Worm (Caenorhabditis elegans) whole organism, L3 larva: ENCODE results near the gene Y39A1A.21.

ENCODE experiments used
- ZK546.5 ChIP-seq: sonication (generic microtip); optimal IDR thresholded peaks from 2 replicates; lab custom pipeline; 2017; ENCODE audit warnings: missing biosample characterization, missing genetic modification characterization
- aly-2 ChIP-seq: fragments of 150-350 bp; optimal IDR thresholded peaks from 2 replicates; lab custom pipeline; 2014; ENCODE audit warnings: missing biosample characterization, missing genetic modification characterization
- ama-1 ChIP-seq: fragments of 150-350 bp; optimal IDR thresholded peaks from 2 replicates; lab custom pipeline; 2018
- ceh-28 ChIP-seq: fragments of 150-350 bp; optimal IDR thresholded peaks from 2 replicates; lab custom pipeline; 2014; ENCODE audit warnings: missing biosample characterization, missing genetic modification reagents, missing genetic modification characterization
- ceh-9 ChIP-seq: sonication (generic microtip); optimal IDR thresholded peaks from 2 replicates; lab custom pipeline; 2018; ENCODE audit warnings: missing biosample characterization, missing genetic modification characterization
- daf-12 ChIP-seq: fragments of 150-350 bp; optimal IDR thresholded peaks from 2 replicates; lab custom pipeline; 2014; ENCODE audit warnings: missing biosample characterization, missing genetic modification reagents, missing genetic modification characterization
- egl-5 ChIP-seq: fragments of 150-350 bp; optimal IDR thresholded peaks from 2 replicates; lab custom pipeline; 2017; ENCODE audit warnings: missing biosample characterization, missing genetic modification reagents, missing genetic modification characterization, inconsistent platforms
- elt-1 ChIP-seq: fragments of 150-350 bp; optimal IDR thresholded peaks from 2 replicates; lab custom pipeline; 2014; ENCODE audit warnings: missing biosample characterization, missing genetic modification characterization
- elt-2 ChIP-seq: sonication (generic microtip); optimal IDR thresholded peaks from 2 replicates; lab custom pipeline; 2016; ENCODE audit warnings: missing genetic modification reagents, mild to moderate bottlenecking, missing genetic modification characterization, missing compliant biosample characterization
- elt-3 ChIP-seq, 3 experiments: fragments of 150-350 bp in 1 of 3; sonication (generic microtip) in 2 of 3; optimal IDR thresholded peaks; 2 replicates in 2 of 3; 4 replicates in 1 of 3; lab custom pipeline; 2014 to 2017; ENCODE audit warnings: missing biosample characterization in 3 of 3, missing genetic modification characterization in 3 of 3
- eor-1 ChIP-seq, 2 experiments: fragments of 150-350 bp; optimal IDR thresholded peaks; 2 replicates each; lab custom pipeline; 2014 to 2018; ENCODE audit warnings: missing biosample characterization in 2 of 2, missing genetic modification characterization in 2 of 2
- fkh-10 ChIP-seq: sonication (generic microtip); optimal IDR thresholded peaks from 2 replicates; lab custom pipeline; 2017; ENCODE audit warnings: missing biosample characterization, missing genetic modification reagents, missing genetic modification characterization
- fkh-2 ChIP-seq: fragments of 150-350 bp; optimal IDR thresholded peaks from 2 replicates; lab custom pipeline; 2014; ENCODE audit warnings: missing biosample characterization, missing genetic modification reagents, missing genetic modification characterization
- hmg-11 ChIP-seq: sonication (generic microtip); optimal IDR thresholded peaks from 2 replicates; lab custom pipeline; 2016; ENCODE audit warnings: missing genetic modification characterization, missing compliant biosample characterization
- jun-1 ChIP-seq: fragments of 150-350 bp; optimal IDR thresholded peaks from 2 replicates; lab custom pipeline; 2014; ENCODE audit warnings: missing biosample characterization, missing genetic modification reagents, missing genetic modification characterization
- lin-15B ChIP-seq: fragments of 150-350 bp; optimal IDR thresholded peaks from 2 replicates; lab custom pipeline; 2014; ENCODE audit warnings: missing biosample characterization, missing genetic modification characterization
- lin-39 ChIP-seq: fragments of 150-350 bp; optimal IDR thresholded peaks from 2 replicates; lab custom pipeline; 2018; ENCODE audit warnings: missing biosample characterization, missing genetic modification reagents, missing genetic modification characterization
- lsy-12 ChIP-seq: sonication (generic microtip); optimal IDR thresholded peaks from 2 replicates; lab custom pipeline; 2016; ENCODE audit warnings: mild to moderate bottlenecking, missing genetic modification characterization, missing compliant biosample characterization
- mdl-1 ChIP-seq: fragments of 150-350 bp; optimal IDR thresholded peaks from 2 replicates; lab custom pipeline; 2014; ENCODE audit warnings: missing biosample characterization, missing genetic modification characterization
- mml-1 ChIP-seq: fragments of 150-350 bp; sonication (generic microtip); optimal IDR thresholded peaks from 3 replicates; lab custom pipeline; 2014; ENCODE audit warnings: missing biosample characterization, missing genetic modification characterization
- nfya-1 ChIP-seq: sonication (generic microtip); optimal IDR thresholded peaks from 2 replicates; lab custom pipeline; 2017; ENCODE audit warnings: missing genetic modification characterization, mild to moderate bottlenecking, missing compliant biosample characterization, antibody characterized with exemption, moderate library complexity; ENCODE audit not compliant: insufficient read depth
- nhr-11 ChIP-seq: fragments of 150-350 bp; optimal IDR thresholded peaks from 2 replicates; lab custom pipeline; 2014; ENCODE audit warnings: missing biosample characterization, missing genetic modification characterization
- nhr-12 ChIP-seq: fragments of 150-350 bp; optimal IDR thresholded peaks from 2 replicates; lab custom pipeline; 2014; ENCODE audit warnings: missing biosample characterization, missing genetic modification characterization
- nhr-23 ChIP-seq: fragments of 150-350 bp; optimal IDR thresholded peaks from 2 replicates; lab custom pipeline; 2014; ENCODE audit warnings: missing biosample characterization, missing genetic modification reagents, missing genetic modification characterization
- nhr-237 ChIP-seq: fragments of 150-350 bp; optimal IDR thresholded peaks from 2 replicates; lab custom pipeline; 2014; ENCODE audit warnings: missing biosample characterization, missing genetic modification characterization
- nhr-25 ChIP-seq: sonication (generic microtip); optimal IDR thresholded peaks from 2 replicates; lab custom pipeline; 2017; ENCODE audit warnings: missing biosample characterization, missing genetic modification characterization
- nhr-28 ChIP-seq: fragments of 150-350 bp; optimal IDR thresholded peaks from 2 replicates; lab custom pipeline; 2014; ENCODE audit warnings: missing biosample characterization, missing genetic modification characterization
- nhr-67 ChIP-seq: fragments of 150-350 bp; optimal IDR thresholded peaks from 2 replicates; lab custom pipeline; 2014; ENCODE audit warnings: missing biosample characterization, missing genetic modification characterization
- nhr-76 ChIP-seq: fragments of 150-350 bp; sonication (generic microtip); optimal IDR thresholded peaks from 5 replicates; lab custom pipeline; 2014; ENCODE audit warnings: missing biosample characterization, missing genetic modification characterization
- pha-4 ChIP-seq: fragments of 150-350 bp; optimal IDR thresholded peaks from 2 replicates; lab custom pipeline; 2014; ENCODE audit warnings: missing biosample characterization, missing genetic modification reagents, missing genetic modification characterization
- pqm-1 ChIP-seq: fragments of 150-350 bp; optimal IDR thresholded peaks from 2 replicates; lab custom pipeline; 2017; ENCODE audit warnings: missing biosample characterization, missing genetic modification characterization, inconsistent platforms
- sea-2 ChIP-seq: fragments of 150-350 bp; sonication (generic microtip); optimal IDR thresholded peaks from 4 replicates; lab custom pipeline; 2014; ENCODE audit warnings: missing biosample characterization, missing genetic modification reagents, missing genetic modification characterization
- snpc-4 ChIP-seq: fragments of 150-350 bp; optimal IDR thresholded peaks from 2 replicates; lab custom pipeline; 2014; ENCODE audit warnings: missing biosample characterization, missing genetic modification characterization
- tbx-2 ChIP-seq: sonication (generic microtip); optimal IDR thresholded peaks from 2 replicates; lab custom pipeline; 2016; ENCODE audit warnings: mild to moderate bottlenecking, missing genetic modification characterization, missing compliant biosample characterization
- unc-39 ChIP-seq: sonication (generic microtip); optimal IDR thresholded peaks from 4 replicates; lab custom pipeline; 2017; ENCODE audit warnings: missing biosample characterization, missing genetic modification characterization
- unc-62 ChIP-seq: fragments of 150-350 bp; sonication (generic microtip); optimal IDR thresholded peaks from 4 replicates; lab custom pipeline; 2014; ENCODE audit warnings: missing biosample characterization, missing genetic modification reagents, missing genetic modification characterization
- zag-1 ChIP-seq: fragments of 150-350 bp; optimal IDR thresholded peaks from 2 replicates; lab custom pipeline; 2014; ENCODE audit warnings: missing biosample characterization, missing genetic modification characterization
- ztf-4 ChIP-seq: fragments of 150-350 bp; optimal IDR thresholded peaks from 2 replicates; lab custom pipeline; 2014; ENCODE audit warnings: missing biosample characterization, missing genetic modification characterization

Gene Y39A1A.21

ce11 chrIII:10654718-10655117, 52.1 kb downstream of the Y39A1A.21 start, which contains the start of gene cnt-2:
cnt-2 (plus strand) TSS chrIII:10655018.
- TF ChIP-seq ama-1 (lab: Kevin White, UChicago) (no peak), nhr-25 (no peak), sea-2 (no peak), hmg-11 (no peak), zag-1 (tag; lab: Kevin White, UChicago) (no peak), nhr-237 (no peak), nhr-28 (no peak), fkh-2 (tag; lab: Kevin White, UChicago) (no peak), elt-2 (tag; lab: Kevin White, UChicago) (no peak), mdl-1 (tag; lab: Kevin White, UChicago) (no peak), elt-1 (no peak), daf-12 (tag; lab: Kevin White, UChicago) (no peak), snpc-4 (no peak), ztf-4 (no peak), lsy-12 (tag; lab: Kevin White, UChicago) (no peak)

- TF ChIP-seq lin-15B (peak; percentile 13), unc-62 (no peak), lsy-12 (tag; lab: Kevin White, UChicago) (no peak), ceh-9 (tag; lab: Kevin White, UChicago) (no peak)
Observed at ce11 chrIII:10653479-10653878, 53.3 kb downstream of the Y39A1A.21 start.

- TF ChIP-seq elt-2 (tag; lab: Kevin White, UChicago) (no peak), unc-39 (tag; lab: Kevin White, UChicago) (no peak), nhr-28 (no peak), aly-2 (tag; lab: Kevin White, UChicago) (no peak), nhr-12 (tag; lab: Kevin White, UChicago) (no peak), daf-12 (tag; lab: Kevin White, UChicago) (no peak), unc-62 (no peak), eor-1 (tag; optimal IDR thresholded peaks at IDR 0.05; lab: Kevin White, UChicago) (no peak), snpc-4 (no peak), ZK546.5 (tag; lab: Kevin White, UChicago) (no peak), mml-1 (tag; lab: Kevin White, UChicago) (no peak), zag-1 (tag; lab: Kevin White, UChicago) (no peak), pqm-1 (tag; lab: Kevin White, UChicago) (no peak), jun-1 (tag; lab: Kevin White, UChicago) (no peak), elt-1 (no peak), tbx-2 (tag; lab: Kevin White, UChicago) (no peak), nfya-1 (no peak)
Observed at ce11 chrIII:10652833-10653232, 54.0 kb downstream of the Y39A1A.21 start.

ce11 chrIII:10651634-10652033, 55.2 kb downstream of the Y39A1A.21 start:
- TF ChIP-seq fkh-10 (GFP tag; lab: Kevin White, UChicago) (no peak), pha-4 (tag; lab: Kevin White, UChicago) (peak; percentile 35), jun-1 (tag; lab: Kevin White, UChicago) (no peak), lin-39 (tag; lab: Kevin White, UChicago) (peak; percentile 77), lsy-12 (tag; lab: Kevin White, UChicago) (no peak), hmg-11 (peak; percentile 84), elt-1 (no peak), nhr-11 (tag; lab: Kevin White, UChicago) (no peak), ztf-4 (no peak), ceh-28 (tag; lab: Kevin White, UChicago) (peak; percentile 78), nfya-1 (peak; percentile 82), nhr-23 (tag; lab: Kevin White, UChicago) (peak; percentile 1), nhr-67 (tag; lab: Kevin White, UChicago) (no peak), nhr-76 (tag; lab: Kevin White, UChicago) (no peak), lin-15B (peak; percentile 34), egl-5 (peak; percentile 1), elt-2 (tag; lab: Kevin White, UChicago) (peak; percentile 9), ama-1 (lab: Kevin White, UChicago) (no peak), elt-3 (tag; optimal IDR thresholded peaks at IDR 0.05; lab: Kevin White, UChicago) (no peak)
- TF ChIP-seq, all 47 proteins: peak for 9
